Worm (Caenorhabditis elegans) whole organism, L2 larva: ENCODE data around the gene F23H12.10.

Experiments
- C34F6.9 ChIP-seq: fragments of 150-350 bp; optimal IDR thresholded peaks from 2 replicates; lab custom pipeline; 2014; ENCODE audit warnings: missing biosample characterization, missing genetic modification characterization
- F13H6.1 ChIP-seq: sonication (generic microtip); optimal IDR thresholded peaks from 2 replicates; lab custom pipeline; 2016; ENCODE audit warnings: missing genetic modification characterization, missing compliant biosample characterization
- R02D3.7 ChIP-seq: fragments of 150-350 bp; optimal IDR thresholded peaks from 2 replicates; lab custom pipeline; 2014; ENCODE audit warnings: missing biosample characterization, missing genetic modification characterization
- Y55F3AM.14 ChIP-seq: fragments of 200-800 bp; sonication (Bioruptor generic); optimal IDR thresholded peaks from 2 replicates; lab custom pipeline; 2018; ENCODE audit warnings: mild to moderate bottlenecking, missing genetic modification characterization, missing compliant biosample characterization
- ZK546.5 ChIP-seq: sonication (generic microtip); optimal IDR thresholded peaks from 2 replicates; lab custom pipeline; 2017; ENCODE audit warnings: missing biosample characterization, missing genetic modification characterization
- alr-1 ChIP-seq: fragments of 150-350 bp; optimal IDR thresholded peaks from 2 replicates; lab custom pipeline; 2014; ENCODE audit warnings: missing biosample characterization, missing genetic modification characterization
- aly-2 ChIP-seq: fragments of 150-350 bp; optimal IDR thresholded peaks from 2 replicates; lab custom pipeline; 2014; ENCODE audit warnings: missing biosample characterization, missing genetic modification characterization
- ama-1 ChIP-seq: fragments of 150-350 bp; optimal IDR thresholded peaks from 2 replicates; lab custom pipeline; 2018; ENCODE audit warnings: inconsistent platforms
- blmp-1 ChIP-seq: sonication (generic microtip); optimal IDR thresholded peaks from 2 replicates; lab custom pipeline; 2017; ENCODE audit warnings: missing genetic modification characterization, mild to moderate bottlenecking, missing compliant biosample characterization, antibody characterized with exemption, moderate library complexity; ENCODE audit not compliant: insufficient read depth
- ceh-16 ChIP-seq: fragments of 150-350 bp; optimal IDR thresholded peaks from 2 replicates; lab custom pipeline; 2014; ENCODE audit warnings: missing biosample characterization, missing genetic modification characterization
- ceh-82 ChIP-seq: fragments of 150-350 bp; optimal IDR thresholded peaks from 2 replicates; lab custom pipeline; 2014; ENCODE audit warnings: missing biosample characterization, missing genetic modification characterization
- crh-2 ChIP-seq: sonication (generic microtip); optimal IDR thresholded peaks from 2 replicates; lab custom pipeline; 2017; ENCODE audit warnings: missing biosample characterization, missing genetic modification characterization
- egl-27 ChIP-seq: sonication (generic microtip); optimal IDR thresholded peaks from 3 replicates; lab custom pipeline; 2017; ENCODE audit warnings: missing biosample characterization, missing genetic modification reagents, missing genetic modification characterization
- elt-1 ChIP-seq: fragments of 150-350 bp; optimal IDR thresholded peaks from 2 replicates; lab custom pipeline; 2014; ENCODE audit warnings: missing biosample characterization, missing genetic modification characterization
- elt-3 ChIP-seq: sonication (generic microtip); optimal IDR thresholded peaks from 2 replicates; lab custom pipeline; 2017; ENCODE audit warnings: missing biosample characterization, missing genetic modification characterization
- fos-1 ChIP-seq: fragments of 150-350 bp; optimal IDR thresholded peaks from 2 replicates; lab custom pipeline; 2014; ENCODE audit warnings: missing biosample characterization, missing genetic modification characterization
- gmeb-1 ChIP-seq: fragments of 150-350 bp; optimal IDR thresholded peaks from 2 replicates; lab custom pipeline; 2014; ENCODE audit warnings: missing biosample characterization, missing genetic modification characterization
- lin-11 ChIP-seq: fragments of 150-350 bp; sonication (generic microtip); optimal IDR thresholded peaks from 2 replicates; lab custom pipeline; 2014; ENCODE audit warnings: missing biosample characterization, missing genetic modification characterization, inconsistent platforms, mixed read lengths
- lin-13 ChIP-seq: fragments of 150-350 bp; optimal IDR thresholded peaks from 2 replicates; lab custom pipeline; 2014; ENCODE audit warnings: missing biosample characterization, missing genetic modification reagents, missing genetic modification characterization
- lin-39 ChIP-seq: fragments of 150-350 bp; optimal IDR thresholded peaks from 2 replicates; lab custom pipeline; 2014; ENCODE audit warnings: missing biosample characterization, missing genetic modification reagents, missing genetic modification characterization
- lsy-2 ChIP-seq, 2 experiments: fragments of 150-350 bp in 1 of 2; sonication (generic microtip) in 1 of 2; optimal IDR thresholded peaks; 2 replicates each; lab custom pipeline; 2014 to 2017; ENCODE audit warnings: missing biosample characterization in 2 of 2, missing genetic modification characterization in 2 of 2
- mdl-1 ChIP-seq, 2 experiments: fragments of 150-350 bp in 1 of 2; sonication (generic microtip) in 1 of 2; optimal IDR thresholded peaks; 2 replicates each; lab custom pipeline; 2017; ENCODE audit warnings: missing biosample characterization in 2 of 2, missing genetic modification characterization in 2 of 2
- nhr-10 ChIP-seq: sonication (generic microtip); optimal IDR thresholded peaks from 2 replicates; lab custom pipeline; 2017; ENCODE audit warnings: missing biosample characterization, missing genetic modification characterization
- nhr-11 ChIP-seq: fragments of 150-350 bp; optimal IDR thresholded peaks from 2 replicates; lab custom pipeline; 2014; ENCODE audit warnings: missing biosample characterization, missing genetic modification characterization
- nhr-12 ChIP-seq: fragments of 150-350 bp; optimal IDR thresholded peaks from 2 replicates; lab custom pipeline; 2014; ENCODE audit warnings: missing biosample characterization, missing genetic modification characterization
- nhr-129 ChIP-seq: fragments of 150-350 bp; optimal IDR thresholded peaks from 2 replicates; lab custom pipeline; 2014; ENCODE audit warnings: missing biosample characterization, missing genetic modification characterization
- nhr-21 ChIP-seq: fragments of 150-350 bp; optimal IDR thresholded peaks from 2 replicates; lab custom pipeline; 2014; ENCODE audit warnings: missing biosample characterization, missing genetic modification characterization
- nhr-25 ChIP-seq: fragments of 150-350 bp; sonication (generic microtip); optimal IDR thresholded peaks from 3 replicates; lab custom pipeline; 2014; ENCODE audit warnings: missing biosample characterization, missing genetic modification characterization
- nhr-77 ChIP-seq: fragments of 150-350 bp; optimal IDR thresholded peaks from 2 replicates; lab custom pipeline; 2014; ENCODE audit warnings: missing biosample characterization, missing genetic modification characterization
- peb-1 ChIP-seq: fragments of 150-350 bp; optimal IDR thresholded peaks from 2 replicates; lab custom pipeline; 2014; ENCODE audit warnings: missing biosample characterization, missing genetic modification characterization
- sem-4 ChIP-seq: fragments of 150-350 bp; optimal IDR thresholded peaks from 2 replicates; lab custom pipeline; 2014; ENCODE audit warnings: missing biosample characterization, missing genetic modification reagents, missing genetic modification characterization
- skn-1 ChIP-seq: sonication (generic microtip); optimal IDR thresholded peaks from 2 replicates; lab custom pipeline; 2017; ENCODE audit warnings: missing biosample characterization, missing genetic modification characterization
- sma-3 ChIP-seq: sonication (generic microtip); optimal IDR thresholded peaks from 2 replicates; lab custom pipeline; 2016; ENCODE audit warnings: missing genetic modification reagents, missing genetic modification characterization, missing compliant biosample characterization
- sma-9 ChIP-seq, 2 experiments: fragments of 150-350 bp in 1 of 2; sonication (generic microtip) in 1 of 2; optimal IDR thresholded peaks; 2 replicates each; lab custom pipeline; 2014 to 2016; ENCODE audit warnings: missing genetic modification characterization in 2 of 2, mild to moderate bottlenecking in 1 of 2, missing biosample characterization in 1 of 2, missing compliant biosample characterization in 1 of 2, missing genetic modification reagents in 1 of 2, moderate library complexity in 1 of 2
- unc-55 ChIP-seq: fragments of 150-350 bp; sonication (generic microtip); optimal IDR thresholded peaks from 3 replicates; lab custom pipeline; 2014; ENCODE audit warnings: missing biosample characterization, missing genetic modification reagents, missing genetic modification characterization
- unc-62 ChIP-seq: fragments of 150-350 bp; optimal IDR thresholded peaks from 2 replicates; lab custom pipeline; 2014; ENCODE audit warnings: missing biosample characterization, missing genetic modification reagents, missing genetic modification characterization
- ztf-11 ChIP-seq: sonication (generic microtip); optimal IDR thresholded peaks from 2 replicates; lab custom pipeline; 2017; ENCODE audit warnings: missing biosample characterization, missing genetic modification characterization
- ztf-4 ChIP-seq: fragments of 150-350 bp; optimal IDR thresholded peaks from 2 replicates; lab custom pipeline; 2014; ENCODE audit warnings: missing biosample characterization, missing genetic modification characterization

Gene F23H12.10

ce11 chrV:12408525-12408924 is 34.5 kb upstream of the F23H12.10 start, which contains the start of gene cdr-4:
Gene cdr-4, minus strand, starts transcription at chrV:12408625.
- TF ChIP-seq nhr-129: no peak
- TF ChIP-seq elt-3 (tag; lab: Kevin White, UChicago): no peak
- no peak for TF ChIP-seq aly-2
- no peak for TF ChIP-seq gmeb-1 (tag; lab: Kevin White, UChicago)
- TF ChIP-seq nhr-21 (tag; lab: Kevin White, UChicago): no peak
- TF ChIP-seq ztf-11 (tag; lab: Kevin White, UChicago): no peak
- TF ChIP-seq lin-39 (tag; lab: Kevin White, UChicago): no peak
- TF ChIP-seq lsy-2 (tag; optimal IDR thresholded peaks at IDR 0.05; lab: Kevin White, UChicago): no peak
- TF ChIP-seq ama-1: no peak
- no peak for TF ChIP-seq mdl-1 (tag; optimal IDR thresholded peaks at IDR 0.05; lab: Kevin White, UChicago)
- no peak for TF ChIP-seq unc-62 (GFP tag; lab: Kevin White, UChicago)
- no peak for TF ChIP-seq nhr-25 (tag; lab: Kevin White, UChicago)
- TF ChIP-seq ceh-16: no peak

- TF ChIP-seq nhr-11: no peak
- TF ChIP-seq nhr-12 (tag; lab: Kevin White, UChicago): no peak
- no peak for TF ChIP-seq ZK546.5
- TF ChIP-seq ztf-11 (tag; lab: Kevin White, UChicago): no peak
- TF ChIP-seq nhr-10 (tag; lab: Kevin White, UChicago): no peak
- no peak for TF ChIP-seq elt-1 (tag; lab: Kevin White, UChicago)
- no peak for TF ChIP-seq alr-1
- TF ChIP-seq sem-4 (tag; lab: Kevin White, UChicago): no peak
Observed at ce11 chrV:12406514-12406913, 32.5 kb upstream of the F23H12.10 start.

- TF ChIP-seq egl-27 (no peak), sma-9 (GFP tag; optimal IDR thresholded peaks at IDR 0.05; lab: Kevin White, UChicago) (no peak), sma-9 (tag; optimal IDR thresholded peaks at IDR 0.05; lab: Kevin White, UChicago) (no peak), fos-1 (tag; lab: Kevin White, UChicago) (no peak), ZK546.5 (no peak), peb-1 (tag; lab: Kevin White, UChicago) (no peak)
Observed at ce11 chrV:12405929-12406328, 31.9 kb upstream of the F23H12.10 start, which contains the start of gene K01D12.10. Gene K01D12.10, plus strand, starts transcription at chrV:12406229.

- TF ChIP-seq mdl-1 (tag; optimal IDR thresholded peaks at IDR 0.05; lab: Kevin White, UChicago) (no peak), R02D3.7 (tag; lab: Kevin White, UChicago) (no peak), alr-1 (no peak), ceh-82 (tag; lab: Kevin White, UChicago) (no peak), sma-9 (GFP tag; optimal IDR thresholded peaks at IDR 0.05; lab: Kevin White, UChicago) (no peak), sma-9 (tag; optimal IDR thresholded peaks at IDR 0.05; lab: Kevin White, UChicago) (no peak)
Observed at ce11 chrV:12404544-12404943, 30.5 kb upstream of the F23H12.10 start, which contains the start of gene K01D12.9. Gene K01D12.9, minus strand, starts transcription at chrV:12404644.

ce11 chrV:12402355-12402754 is 28.3 kb upstream of the F23H12.10 start, which contains the start of gene K01D12.8:
Gene K01D12.8, plus strand, starts transcription at chrV:12402655.
- no peak for TF ChIP-seq aly-2
- no peak for TF ChIP-seq ceh-82 (tag; lab: Kevin White, UChicago)
- TF ChIP-seq alr-1: no peak
- TF ChIP-seq blmp-1 (tag; lab: Kevin White, UChicago): no peak
- no peak for TF ChIP-seq sma-3
- TF ChIP-seq lin-39 (tag; lab: Kevin White, UChicago): no peak
- no peak for TF ChIP-seq C34F6.9 (tag; lab: Kevin White, UChicago)
- TF ChIP-seq ztf-4: no peak
- no peak for TF ChIP-seq F13H6.1 (tag; lab: Kevin White, UChicago)
- TF ChIP-seq sem-4 (tag; lab: Kevin White, UChicago): no peak
- no peak for TF ChIP-seq fos-1 (tag; lab: Kevin White, UChicago)
- TF ChIP-seq crh-2 (tag; lab: Kevin White, UChicago): no peak
- TF ChIP-seq unc-55 (GFP tag; lab: Kevin White, UChicago): no peak

ce11 chrV:12401383-12401782 is 27.3 kb upstream of the F23H12.10 start, which contains the start of gene K01D12.7:
Gene K01D12.7, minus strand, starts transcription at chrV:12401483.
- TF ChIP-seq C34F6.9 (tag; lab: Kevin White, UChicago): no peak
- TF ChIP-seq Y55F3AM.14 (GFP tag; lab: Kevin White, UChicago): no peak
- TF ChIP-seq elt-3 (tag; lab: Kevin White, UChicago): no peak
- TF ChIP-seq nhr-77 (tag; lab: Kevin White, UChicago): no peak
- no peak for TF ChIP-seq ama-1
- no peak for TF ChIP-seq lin-39 (tag; lab: Kevin White, UChicago)
- TF ChIP-seq skn-1: no peak
- no peak for TF ChIP-seq mdl-1 (tag; optimal IDR thresholded peaks at IDR 0.05; lab: Kevin White, UChicago)
- TF ChIP-seq lin-11 (tag; lab: Kevin White, UChicago): no peak
- no peak for TF ChIP-seq lin-13 (GFP tag; lab: Kevin White, UChicago)
- no peak for TF ChIP-seq sma-9 (GFP tag; optimal IDR thresholded peaks at IDR 0.05; lab: Kevin White, UChicago)
- no peak for TF ChIP-seq sma-9 (tag; optimal IDR thresholded peaks at IDR 0.05; lab: Kevin White, UChicago)
- no peak for TF ChIP-seq nhr-21 (tag; lab: Kevin White, UChicago)
